Worm (Caenorhabditis elegans): ENCODE results near the gene fipr-12.

The fipr-12 gene

ce11 chrV:9924389-9924788, 18.8 kb upstream of the fipr-12 start:
- peak; percentile 91 for TF ChIP-seq aha-1 (tag)
- peak; percentile 34; the same call in 1 of the 2 replicates for TF ChIP-seq dmd-6 (GFP tag; IDR thresholded peaks at IDR 0.05)
- TF ChIP-seq nhr-28 (tag; optimal IDR thresholded peaks at IDR 0.05): peak; percentile 42
- no peak for TF ChIP-seq D1046.2 (GFP tag; IDR thresholded peaks at IDR 0.05)
- TF ChIP-seq arid-1 (GFP tag; conservative IDR thresholded peaks at IDR 0.05): no peak
- TF ChIP-seq mdt-29 (GFP tag; IDR thresholded peaks at IDR 0.05): no peak

- TF ChIP-seq hlh-11 (tag; optimal IDR thresholded peaks at IDR 0.05): peak; percentile 74
- TF ChIP-seq dmd-6 (GFP tag; IDR thresholded peaks at IDR 0.05): peak; percentile 61
- TF ChIP-seq lin-1 (GFP tag; IDR thresholded peaks at IDR 0.05): no peak
- peak in 1 of 2 experiments; percentile 17 for TF ChIP-seq daf-16 (GFP tag; optimal IDR thresholded peaks at IDR 0.05)
- peak; percentile 59 for TF ChIP-seq daf-16 (tag; optimal IDR thresholded peaks at IDR 0.05)
- no peak for TF ChIP-seq mdl-1 (tag; optimal IDR thresholded peaks at IDR 0.05)
- TF ChIP-seq dmd-9 (GFP tag; IDR thresholded peaks at IDR 0.05): no peak
- TF ChIP-seq nhr-11 (tag; optimal IDR thresholded peaks at IDR 0.05): no peak
- TF ChIP-seq nhr-41 (GFP tag; IDR thresholded peaks at IDR 0.05): peak; percentile 23; the same call in 1 of the 2 replicates
- TF ChIP-seq mxl-3 (GFP tag; optimal IDR thresholded peaks at IDR 0.05): no peak
- TF ChIP-seq zfp-2 (tag; optimal IDR thresholded peaks at IDR 0.05): no peak
- TF ChIP-seq pqm-1 (tag; optimal IDR thresholded peaks at IDR 0.05): peak; percentile 97
- peak; percentile 35 for TF ChIP-seq cey-2 (tag; optimal IDR thresholded peaks at IDR 0.05; ENCODE audit: borderline replicate concordance, insufficient read depth)
- TF ChIP-seq php-3 (GFP tag; IDR thresholded peaks at IDR 0.05): 0 out of 2 replicates have a peak, but pooled peaks have one; percentile 37
- TF ChIP-seq nhr-28 (tag; optimal IDR thresholded peaks at IDR 0.05): peak; percentile 76
- TF ChIP-seq dve-1 (tag; optimal IDR thresholded peaks at IDR 0.05; ENCODE audit: insufficient read depth): peak; percentile 61
- peak; percentile 12 for TF ChIP-seq nhr-48 (tag; optimal IDR thresholded peaks at IDR 0.05)
Measured at ce11 chrV:9925647-9926046, 17.5 kb upstream of the fipr-12 start.

- TF ChIP-seq aha-1 (tag) (peak; percentile 46), nhr-77 (tag; optimal IDR thresholded peaks at IDR 0.05) (no peak)
Measured at ce11 chrV:9926240-9926639, 16.9 kb upstream of the fipr-12 start, which contains the start of gene C50H2.13. C50H2.13 (plus strand) TSS chrV:9926540.

ce11 chrV:9927381-9927780, 15.8 kb upstream of the fipr-12 start:
- TF ChIP-seq lir-3 (tag; optimal IDR thresholded peaks at IDR 0.05) (no peak), unc-62 (GFP tag; optimal IDR thresholded peaks at IDR 0.05 in 1 of 2) (peak in 1 of 2 experiments; percentile 25), unc-62 (tag; optimal IDR thresholded peaks at IDR 0.05) (no peak), ctbp-1 (GFP tag; IDR thresholded peaks at IDR 0.05) (no peak)

- TF ChIP-seq daf-16 (GFP tag; optimal IDR thresholded peaks at IDR 0.05) (no peak), daf-16 (tag; optimal IDR thresholded peaks at IDR 0.05) (peak; percentile 90), nhr-77 (tag; optimal IDR thresholded peaks at IDR 0.05) (peak; percentile 48), hlh-30 (tag; optimal IDR thresholded peaks at IDR 0.05; ENCODE audit: insufficient read depth) (peak; percentile 39), nhr-28 (tag; optimal IDR thresholded peaks at IDR 0.05) (peak; percentile 30), dve-1 (tag; optimal IDR thresholded peaks at IDR 0.05; ENCODE audit: insufficient read depth) (peak; percentile 69), pqm-1 (tag; optimal IDR thresholded peaks at IDR 0.05) (peak; percentile 16), nhr-48 (tag; optimal IDR thresholded peaks at IDR 0.05) (no peak), saeg-2 (GFP tag; IDR thresholded peaks at IDR 0.05) (no peak)
Measured at ce11 chrV:9927954-9928353, 15.2 kb upstream of the fipr-12 start.

- TF ChIP-seq dpl-1 (GFP tag; optimal IDR thresholded peaks at IDR 0.05): peak; percentile 79
- TF ChIP-seq hlh-30 (tag; optimal IDR thresholded peaks at IDR 0.05; ENCODE audit: insufficient read depth): peak; percentile 27
- no peak for TF ChIP-seq nhr-237 (tag; optimal IDR thresholded peaks at IDR 0.05)
- peak; percentile 85 for TF ChIP-seq R02D3.7 (tag; optimal IDR thresholded peaks at IDR 0.05)
- no peak for TF ChIP-seq zag-1 (tag; optimal IDR thresholded peaks at IDR 0.05)
- no peak for TF ChIP-seq F44E2.7 (GFP tag; IDR thresholded peaks at IDR 0.05)
- peak; percentile 23 for TF ChIP-seq nhr-28 (tag; optimal IDR thresholded peaks at IDR 0.05)
- peak; percentile 1 for TF ChIP-seq nhr-77 (tag; optimal IDR thresholded peaks at IDR 0.05)
- no peak for TF ChIP-seq saeg-2 (GFP tag; IDR thresholded peaks at IDR 0.05)
- 0 out of 2 replicates have a peak, but pooled peaks have one; percentile 32 for TF ChIP-seq pha-4 (GFP tag; IDR thresholded peaks at IDR 0.05)
- TF ChIP-seq pha-4 (tag; optimal IDR thresholded peaks at IDR 0.05): no peak
Measured at ce11 chrV:9930612-9931065, 12.5 kb upstream of the fipr-12 start, which contains the start of the genes rmh-2 and suds-3. rmh-2 (minus strand) TSS chrV:9930775. suds-3 (plus strand) TSS chrV:9931015.

All from whole organism, L4 larva.